Worm (Caenorhabditis elegans): Measurements from ENCODE around the gene clec-47.

- TF ChIP-seq egl-5 (tag; optimal IDR thresholded peaks at IDR 0.05) (no peak), pha-4 (tag; optimal IDR thresholded peaks at IDR 0.05) (no peak), ama-1 (optimal IDR thresholded peaks at IDR 0.05) (no peak), nhr-11 (tag; optimal IDR thresholded peaks at IDR 0.05) (no peak), unc-62 (GFP tag; optimal IDR thresholded peaks at IDR 0.05) (no peak), jun-1 (tag; optimal IDR thresholded peaks at IDR 0.05) (no peak), elt-2 (tag; optimal IDR thresholded peaks at IDR 0.05) (no peak), nhr-76 (tag; optimal IDR thresholded peaks at IDR 0.05) (no peak), unc-39 (tag; optimal IDR thresholded peaks at IDR 0.05) (no peak), egl-27 (tag; optimal IDR thresholded peaks at IDR 0.05) (no peak), tbx-2 (tag; optimal IDR thresholded peaks at IDR 0.05) (no peak)
Observed at ce11 chrV:15148800-15149199, 26.8 kb upstream of the clec-47 start, which contains the start of gene T09F5.1.
